Fruit fly (Drosophila melanogaster): ENCODE results near the gene CG13310.

The CG13310 gene

dm6 chr3L:8749676-8750654 lies 50.4 kb downstream of the CG13310 start, which contains the start of gene CG13306 (continued):
- peak; percentile 32; the same call in 1 of the 2 replicates for TF ChIP-seq HLH3B (GFP tag; IDR thresholded peaks at IDR 0.05)
- TF ChIP-seq CG11504 (tag; optimal IDR thresholded peaks at IDR 0.05), result peak; percentile 1
- TF ChIP-seq Chrac-16 (GFP tag; optimal IDR thresholded peaks at IDR 0.05), result no peak
- no peak for TF ChIP-seq sna (GFP tag; IDR thresholded peaks at IDR 0.05; ENCODE audit: partially characterized antibody)
- TF ChIP-seq Nf-YC (tag; optimal IDR thresholded peaks at IDR 0.05), result peak; percentile 0
- TF ChIP-seq CG17612 (GFP tag; IDR thresholded peaks at IDR 0.05), result no peak
- no peak for TF ChIP-seq CG9932 (GFP tag; IDR thresholded peaks at IDR 0.05)
- TF ChIP-seq Oaz (GFP tag; IDR thresholded peaks at IDR 0.05), result no peak
- TF ChIP-seq CG3838 (GFP tag; optimal IDR thresholded peaks at IDR 0.05), result no peak
- no peak for TF ChIP-seq wek (GFP tag; optimal IDR thresholded peaks at IDR 0.05)
- peak; percentile 18 for TF ChIP-seq run (tag; optimal IDR thresholded peaks at IDR 0.05)
- no peak for TF ChIP-seq CG7928 (GFP tag; optimal IDR thresholded peaks at IDR 0.05)
- TF ChIP-seq otp (GFP tag; IDR thresholded peaks at IDR 0.05), result peak; percentile 56; the same call in 1 of the 3 replicates
- no peak for TF ChIP-seq CG1832 (GFP tag; optimal IDR thresholded peaks at IDR 0.05)

dm6 chr3L:8748839-8749238 lies 51.5 kb downstream of the CG13310 start:
- 0 out of 4 replicates have a peak, but pooled peaks have one; percentile 55 for TF ChIP-seq Gug (GFP tag; IDR thresholded peaks at IDR 0.05)
- TF ChIP-seq ewg (GFP tag; optimal IDR thresholded peaks at IDR 0.05), result no peak
- peak; percentile 48; the same call in 1 of the 2 replicates for TF ChIP-seq CG32772 (GFP tag; IDR thresholded peaks at IDR 0.05)
- TF ChIP-seq kah (GFP tag; optimal IDR thresholded peaks at IDR 0.05), result no peak
- TF ChIP-seq prd (optimal IDR thresholded peaks at IDR 0.05), result peak in 1 of 2 experiments; percentile 74
- TF ChIP-seq prd (GFP tag; IDR thresholded peaks at IDR 0.05), result peak; percentile 42; the same call in 1 of the 3 replicates
- TF ChIP-seq sd (tag; optimal IDR thresholded peaks at IDR 0.05), result no peak
- TF ChIP-seq CG34422 (GFP tag; IDR thresholded peaks at IDR 0.05), result peak; percentile 15; the same call in 1 of the 3 replicates
- TF ChIP-seq Dfd (GFP tag; optimal IDR thresholded peaks at IDR 0.05), result no peak
- TF ChIP-seq tin (GFP tag; optimal IDR thresholded peaks at IDR 0.05), result peak; percentile 10
- TF ChIP-seq dpn (GFP tag; optimal IDR thresholded peaks at IDR 0.05), result peak; percentile 5 to 42
- TF ChIP-seq CG15696 (tag; optimal IDR thresholded peaks at IDR 0.05), result peak; percentile 49
- 0 out of 3 replicates have a peak, but pooled peaks have one; percentile 47 for TF ChIP-seq CG6791 (GFP tag; IDR thresholded peaks at IDR 0.05; ENCODE audit: partially characterized antibody)
- no peak for TF ChIP-seq CG7357 (GFP tag; IDR thresholded peaks at IDR 0.05)
- peak; percentile 92 for TF ChIP-seq CG11456 (GFP tag; IDR thresholded peaks at IDR 0.05)
- peak; percentile 34 for TF ChIP-seq nmo (GFP tag; optimal IDR thresholded peaks at IDR 0.05)
- peak; percentile 34 for TF ChIP-seq amos (GFP tag; IDR thresholded peaks at IDR 0.05; ENCODE audit: partially characterized antibody)
- TF ChIP-seq seq (GFP tag; IDR thresholded peaks at IDR 0.05), result no peak
- TF ChIP-seq CG9215 (GFP tag; IDR thresholded peaks at IDR 0.05), result peak; percentile 35; the same call in 1 of the 2 replicates
- peak; percentile 62 for TF ChIP-seq Ets65A (GFP tag)
- peak; percentile 51; the same call in 1 of the 3 replicates for TF ChIP-seq knrl (GFP tag; IDR thresholded peaks at IDR 0.05; ENCODE audit: partially characterized antibody)
- TF ChIP-seq Ptx1 (GFP tag; IDR thresholded peaks at IDR 0.05), result peak; percentile 71
- peak; percentile 32 for TF ChIP-seq NfI (GFP tag; optimal IDR thresholded peaks at IDR 0.05)
- TF ChIP-seq CG12155 (GFP tag; optimal IDR thresholded peaks at IDR 0.05), result peak; percentile 19
- peak; percentile 18 for TF ChIP-seq trem (tag; optimal IDR thresholded peaks at IDR 0.05)
- peak; percentile 28; the same call in 1 of the 3 replicates for TF ChIP-seq B-H1 (GFP tag; IDR thresholded peaks at IDR 0.05)
- peak; percentile 19 for TF ChIP-seq pnt (GFP tag; optimal IDR thresholded peaks at IDR 0.05)
- TF ChIP-seq az2 (GFP tag; optimal IDR thresholded peaks at IDR 0.05), result peak; percentile 46
- no peak for TF ChIP-seq CG17802 (tag; optimal IDR thresholded peaks at IDR 0.05)
- peak; percentile 51 for TF ChIP-seq Hsf (GFP tag; optimal IDR thresholded peaks at IDR 0.05)
- peak; percentile 31 for TF ChIP-seq dmrt11E (tag; optimal IDR thresholded peaks at IDR 0.05)
- TF ChIP-seq Lhr (GFP tag; optimal IDR thresholded peaks at IDR 0.05), result peak; percentile 31
- no peak for TF ChIP-seq nerfin-1 (tag; optimal IDR thresholded peaks at IDR 0.05)
- TF ChIP-seq slou (GFP tag; optimal IDR thresholded peaks at IDR 0.05), result no peak

Data from whole organism, embryonic.